Worm (Caenorhabditis elegans) whole organism, L4 larva: Measurements from ENCODE around the gene C23H3.5.

Source experiments
- F26F4.8 ChIP-seq: fragments of 200-800 bp; sonication (Bioruptor generic); conservative IDR thresholded peaks from 2 replicates; pipeline ENCODE4 v1.3.6; 2022; ENCODE audit warnings: missing genetic modification characterization, missing compliant biosample characterization
- F44E2.7 ChIP-seq: fragments of 200-800 bp; sonication (Bioruptor generic); IDR thresholded peaks from 2 replicates; pipeline ENCODE4 v2.1.2; 2022; ENCODE audit warnings: missing genetic modification characterization, missing compliant biosample characterization
- F49E8.2 ChIP-seq: sonication (generic microtip); optimal IDR thresholded peaks from 2 replicates; lab custom pipeline; 2016; ENCODE audit warnings: missing compliant biosample characterization, mild to moderate bottlenecking, missing genetic modification characterization, borderline replicate concordance
- T26A8.4 ChIP-seq: fragments of 200-800 bp; sonication (Bioruptor generic); IDR thresholded peaks from 2 replicates; pipeline ENCODE4 v1.3.6; 2022; ENCODE audit warnings: missing genetic modification characterization, missing compliant biosample characterization
- Y105C5A.15 ChIP-seq: fragments of 200-800 bp; sonication (Bioruptor generic); IDR thresholded peaks from 2 replicates; pipeline ENCODE4 v1.3.6; 2022; ENCODE audit warnings: missing genetic modification characterization, missing compliant biosample characterization
- Y5F2A.4 ChIP-seq: fragments of 200-800 bp; sonication (Bioruptor generic); optimal IDR thresholded peaks from 2 replicates; lab custom pipeline; 2018; ENCODE audit warnings: mild to moderate bottlenecking, missing genetic modification characterization, missing compliant biosample characterization
- Y75B8A.6 ChIP-seq: fragments of 200-800 bp; sonication (Bioruptor generic); IDR thresholded peaks from 2 replicates; pipeline ENCODE4 v1.3.6; 2022; ENCODE audit warnings: missing genetic modification reagents, missing genetic modification characterization, missing compliant biosample characterization
- ZK546.5 ChIP-seq, 2 experiments: sonication (generic microtip); optimal IDR thresholded peaks; 2 replicates each; lab custom pipeline; 2017; ENCODE audit warnings: missing biosample characterization in 2 of 2, missing genetic modification characterization in 2 of 2
- arid-1 ChIP-seq: fragments of 200-800 bp; sonication (Bioruptor generic); conservative IDR thresholded peaks from 2 replicates; pipeline ENCODE4 v1.3.6; 2022; ENCODE audit warnings: missing genetic modification reagents, missing genetic modification characterization, missing compliant biosample characterization
- attf-4 ChIP-seq: sonication (generic microtip); optimal IDR thresholded peaks from 3 replicates; lab custom pipeline; 2017; ENCODE audit warnings: missing biosample characterization, missing genetic modification characterization
- ceh-28 ChIP-seq: fragments of 150-350 bp; optimal IDR thresholded peaks from 2 replicates; lab custom pipeline; 2014; ENCODE audit warnings: missing biosample characterization, missing genetic modification reagents, missing genetic modification characterization
- ceh-32 ChIP-seq: sonication (generic microtip); optimal IDR thresholded peaks from 2 replicates; lab custom pipeline; 2016; ENCODE audit warnings: mild to moderate bottlenecking, missing genetic modification characterization, missing compliant biosample characterization; ENCODE audit not compliant: poor library complexity
- ces-1 ChIP-seq: fragments of 150-350 bp; sonication (generic microtip); optimal IDR thresholded peaks from 4 replicates; lab custom pipeline; 2014; ENCODE audit warnings: missing biosample characterization, missing genetic modification reagents, missing genetic modification characterization
- ctbp-1 ChIP-seq: fragments of 200-800 bp; sonication (Bioruptor generic); IDR thresholded peaks from 2 replicates; pipeline ENCODE4 v1.3.6; 2022; ENCODE audit warnings: missing genetic modification reagents, missing genetic modification characterization, missing compliant biosample characterization
- daf-16 ChIP-seq, 3 experiments: sonication (generic microtip); optimal IDR thresholded peaks; 2 replicates each; lab custom pipeline; 2016 to 2017; ENCODE audit warnings: missing genetic modification characterization in 3 of 3, missing genetic modification reagents in 3 of 3, mild to moderate bottlenecking in 2 of 3, missing compliant biosample characterization in 2 of 3, missing biosample characterization in 1 of 3, moderate library complexity in 1 of 3
- dmd-6 ChIP-seq: fragments of 200-800 bp; sonication (Bioruptor generic); IDR thresholded peaks from 2 replicates; pipeline ENCODE4 v1.3.6; 2022; ENCODE audit warnings: missing genetic modification reagents, missing genetic modification characterization, missing compliant biosample characterization
- dmd-9 ChIP-seq: fragments of 200-800 bp; sonication (Bioruptor generic); IDR thresholded peaks from 2 replicates; pipeline ENCODE4 v1.3.6; 2022; ENCODE audit warnings: missing genetic modification reagents, missing genetic modification characterization, missing compliant biosample characterization
- dpl-1 ChIP-seq: fragments of 150-350 bp; optimal IDR thresholded peaks from 2 replicates; lab custom pipeline; 2014; ENCODE audit warnings: missing biosample characterization, missing genetic modification reagents, missing genetic modification characterization
- egl-43 ChIP-seq: fragments of 200-800 bp; sonication (Bioruptor generic); IDR thresholded peaks from 2 replicates; pipeline ENCODE4 v1.3.6; 2022; ENCODE audit warnings: missing genetic modification reagents, missing genetic modification characterization, missing compliant biosample characterization
- gei-8 ChIP-seq: fragments of 200-800 bp; sonication (Bioruptor generic); optimal IDR thresholded peaks from 2 replicates; lab custom pipeline; 2018; ENCODE audit warnings: mild to moderate bottlenecking, missing genetic modification characterization, missing compliant biosample characterization
- hif-1 ChIP-seq, 2 experiments: sonication (generic microtip); optimal IDR thresholded peaks; 2 replicates each; lab custom pipeline; 2016 to 2017; ENCODE audit warnings: missing compliant biosample characterization in 2 of 2, missing genetic modification characterization in 2 of 2, missing genetic modification reagents in 2 of 2, missing genotype in 2 of 2, mild to moderate bottlenecking in 1 of 2
- hlh-11 ChIP-seq: fragments of 200-800 bp; sonication (Bioruptor generic); optimal IDR thresholded peaks from 2 replicates; lab custom pipeline; 2018; ENCODE audit warnings: mild to moderate bottlenecking, missing genetic modification characterization, missing compliant biosample characterization
- lim-7 ChIP-seq: fragments of 200-800 bp; sonication (Bioruptor generic); IDR thresholded peaks from 2 replicates; pipeline ENCODE4 v1.3.6; 2022; ENCODE audit warnings: missing genetic modification characterization, missing compliant biosample characterization
- lin-13 ChIP-seq: fragments of 150-350 bp; optimal IDR thresholded peaks from 2 replicates; lab custom pipeline; 2014; ENCODE audit warnings: missing biosample characterization, missing genetic modification reagents, missing genetic modification characterization
- lin-15B ChIP-seq: fragments of 150-350 bp; sonication (generic microtip); optimal IDR thresholded peaks from 3 replicates; lab custom pipeline; 2014; ENCODE audit warnings: missing biosample characterization, missing genetic modification characterization
- lin-38 ChIP-seq: fragments of 200-800 bp; sonication (Bioruptor generic); IDR thresholded peaks from 2 replicates; pipeline ENCODE4 v1.3.6; 2022; ENCODE audit warnings: missing genetic modification reagents, missing genetic modification characterization, missing compliant biosample characterization
- mdt-29 ChIP-seq: fragments of 200-800 bp; sonication (Bioruptor generic); IDR thresholded peaks from 2 replicates; pipeline ENCODE4 v1.3.6; 2022; ENCODE audit warnings: missing genetic modification reagents, missing genetic modification characterization, missing compliant biosample characterization
- mxl-2 ChIP-seq: fragments of 200-800 bp; sonication (Bioruptor generic); conservative IDR thresholded peaks from 2 replicates; pipeline ENCODE4 v1.3.6; 2022; ENCODE audit warnings: missing genetic modification reagents, missing genetic modification characterization, missing compliant biosample characterization
- nhr-10 ChIP-seq: fragments of 150-350 bp; optimal IDR thresholded peaks from 2 replicates; lab custom pipeline; 2014; ENCODE audit warnings: missing biosample characterization, missing genetic modification characterization
- nhr-102 ChIP-seq: sonication (generic microtip); optimal IDR thresholded peaks from 2 replicates; lab custom pipeline; 2016; ENCODE audit warnings: mild to moderate bottlenecking, missing genetic modification characterization, moderate library complexity, missing compliant biosample characterization
- nhr-111 ChIP-seq: fragments of 200-800 bp; sonication (Bioruptor generic); optimal IDR thresholded peaks from 2 replicates; lab custom pipeline; 2018; ENCODE audit warnings: mild to moderate bottlenecking, missing genetic modification characterization, missing compliant biosample characterization
- nhr-237 ChIP-seq: sonication (generic microtip); optimal IDR thresholded peaks from 2 replicates; lab custom pipeline; 2017; ENCODE audit warnings: missing biosample characterization, missing genetic modification characterization
- nhr-25 ChIP-seq: sonication (generic microtip); optimal IDR thresholded peaks from 2 replicates; lab custom pipeline; 2017; ENCODE audit warnings: missing genetic modification characterization, mild to moderate bottlenecking, missing compliant biosample characterization, antibody characterized with exemption, moderate library complexity, borderline replicate concordance; ENCODE audit not compliant: insufficient read depth
- nhr-42 ChIP-seq: fragments of 200-800 bp; sonication (Bioruptor generic); IDR thresholded peaks from 2 replicates; pipeline ENCODE4 v1.3.6; 2022; ENCODE audit warnings: missing genetic modification characterization, missing compliant biosample characterization
- nhr-48 ChIP-seq: sonication (generic microtip); optimal IDR thresholded peaks from 2 replicates; lab custom pipeline; 2016; ENCODE audit warnings: mild to moderate bottlenecking, missing genetic modification characterization, missing compliant biosample characterization
- nhr-6 ChIP-seq: fragments of 150-350 bp; optimal IDR thresholded peaks from 2 replicates; lab custom pipeline; 2014; ENCODE audit warnings: missing biosample characterization, missing genetic modification characterization
- nhr-76 ChIP-seq: fragments of 150-350 bp; optimal IDR thresholded peaks from 2 replicates; lab custom pipeline; 2014; ENCODE audit warnings: missing biosample characterization, missing genetic modification characterization
- php-3 ChIP-seq: fragments of 200-800 bp; sonication (Bioruptor generic); IDR thresholded peaks from 2 replicates; pipeline ENCODE4 v1.3.6; 2022; ENCODE audit warnings: missing genetic modification reagents, missing genetic modification characterization, missing compliant biosample characterization
- pqm-1 ChIP-seq: sonication (generic microtip); optimal IDR thresholded peaks from 2 replicates; lab custom pipeline; 2017; ENCODE audit warnings: missing biosample characterization, missing genetic modification characterization
- saeg-2 ChIP-seq: fragments of 200-800 bp; sonication (Bioruptor generic); IDR thresholded peaks from 2 replicates; pipeline ENCODE4 v1.3.6; 2022; ENCODE audit warnings: missing genetic modification reagents, missing genetic modification characterization, missing compliant biosample characterization
- sdz-12 ChIP-seq: fragments of 200-800 bp; sonication (Bioruptor generic); optimal IDR thresholded peaks from 2 replicates; lab custom pipeline; 2018; ENCODE audit warnings: mild to moderate bottlenecking, missing genetic modification characterization, missing compliant biosample characterization
- skn-1 ChIP-seq: fragments of 150-350 bp; optimal IDR thresholded peaks from 2 replicates; lab custom pipeline; 2014; ENCODE audit warnings: missing biosample characterization, missing genetic modification characterization
- snpc-1.2 ChIP-seq: fragments of 200-800 bp; sonication (Bioruptor generic); IDR thresholded peaks from 2 replicates; pipeline ENCODE4 v1.3.6; 2022; ENCODE audit warnings: missing genetic modification reagents, missing genetic modification characterization, missing compliant biosample characterization
- spr-3 ChIP-seq: fragments of 200-800 bp; sonication (Bioruptor generic); optimal IDR thresholded peaks from 2 replicates; lab custom pipeline; 2018; ENCODE audit warnings: mild to moderate bottlenecking, missing genetic modification characterization, missing compliant biosample characterization
- tag-97 ChIP-seq: fragments of 200-800 bp; sonication (Bioruptor generic); IDR thresholded peaks from 2 replicates; pipeline ENCODE4 v1.3.6; 2022; ENCODE audit warnings: missing genetic modification characterization, missing compliant biosample characterization
- tra-1 ChIP-seq: fragments of 200-800 bp; sonication (Bioruptor generic); IDR thresholded peaks from 2 replicates; pipeline ENCODE4 v1.3.6; 2022; ENCODE audit warnings: missing genetic modification reagents, missing genetic modification characterization, missing compliant biosample characterization
- unc-130 ChIP-seq: sonication (generic microtip); optimal IDR thresholded peaks from 2 replicates; lab custom pipeline; 2016; ENCODE audit warnings: missing genetic modification reagents, missing genetic modification characterization, missing compliant biosample characterization
- zfp-2 ChIP-seq: sonication (generic microtip); optimal IDR thresholded peaks from 2 replicates; lab custom pipeline; 2016; ENCODE audit warnings: mild to moderate bottlenecking, missing genetic modification characterization, missing compliant biosample characterization
- zfp-3 ChIP-seq: fragments of 200-800 bp; sonication (Bioruptor generic); conservative IDR thresholded peaks from 2 replicates; pipeline ENCODE4 v1.3.6; 2022; ENCODE audit warnings: missing genetic modification reagents, missing genetic modification characterization, missing compliant biosample characterization
- zip-2 ChIP-seq: fragments of 150-350 bp; optimal IDR thresholded peaks from 2 replicates; lab custom pipeline; 2014; ENCODE audit warnings: missing biosample characterization, missing genetic modification characterization

The C23H3.5 gene

ce11 chrII:18787-19186, 28.6 kb upstream of the C23H3.5 start (continued):
- TF ChIP-seq nhr-25 (tag; lab: Kevin White, UChicago) (peak; percentile 81), ceh-28 (tag; lab: Kevin White, UChicago) (no peak), F44E2.7 (no peak), php-3 (peak; percentile 72), lin-13 (GFP tag; lab: Kevin White, UChicago) (peak; percentile 45), zip-2 (tag; lab: Kevin White, UChicago) (no peak), lin-38 (GFP tag; lab: Robert Waterston, UW) (no peak), spr-3 (GFP tag; lab: Kevin White, UChicago) (no peak), tag-97 (no peak), ces-1 (GFP tag; lab: Kevin White, UChicago) (no peak), nhr-48 (peak; percentile 75), lim-7 (GFP tag; lab: Robert Waterston, UW) (no peak), sdz-12 (GFP tag; lab: Kevin White, UChicago) (no peak), ctbp-1 (GFP tag; lab: Robert Waterston, UW) (peak; percentile 69), attf-4 (tag; lab: Kevin White, UChicago) (no peak), nhr-237 (tag; lab: Kevin White, UChicago) (no peak), mxl-2 (GFP tag; lab: Robert Waterston, UW) (no peak), mdt-29 (GFP tag; lab: Robert Waterston, UW) (no peak), lin-15B (tag; lab: Kevin White, UChicago) (no peak), nhr-42 (no peak), saeg-2 (0 out of 2 replicates have a peak, but pooled peaks have one; percentile 53), hlh-11 (tag; lab: Kevin White, UChicago) (peak; percentile 92), arid-1 (GFP tag; lab: Robert Waterston, UW) (peak; percentile 36; the same call in 1 of the 2 replicates), ceh-32 (no peak), Y105C5A.15 (GFP tag; lab: Robert Waterston, UW) (no peak), F49E8.2 (tag; lab: Kevin White, UChicago) (no peak), zfp-2 (tag; lab: Kevin White, UChicago) (no peak), daf-16 (GFP tag; optimal IDR thresholded peaks at IDR 0.05; lab: Kevin White, UChicago) (peak in 1 of 2 experiments; percentile 30), daf-16 (tag; optimal IDR thresholded peaks at IDR 0.05; lab: Kevin White, UChicago) (peak; percentile 60), T26A8.4 (GFP tag; lab: Robert Waterston, UW) (peak; percentile 68; the same call in 1 of the 2 replicates), Y75B8A.6 (GFP tag; lab: Robert Waterston, UW) (0 out of 2 replicates have a peak, but pooled peaks have one; percentile 50), unc-130 (GFP tag; lab: Kevin White, UChicago) (no peak), nhr-10 (tag; lab: Kevin White, UChicago) (no peak), nhr-76 (tag; lab: Kevin White, UChicago) (no peak), ZK546.5 (tag; optimal IDR thresholded peaks at IDR 0.05; lab: Kevin White, UChicago) (no peak), nhr-102 (tag; lab: Kevin White, UChicago) (peak; percentile 38), dpl-1 (peak; percentile 61), nhr-111 (GFP tag; lab: Kevin White, UChicago) (no peak), pqm-1 (tag; lab: Kevin White, UChicago) (no peak), skn-1 (tag; lab: Kevin White, UChicago) (no peak), F26F4.8 (GFP tag; lab: Robert Waterston, UW) (no peak), zfp-3 (0 out of 2 replicates have a peak, but pooled peaks have one; percentile 44), hif-1 (tag; optimal IDR thresholded peaks at IDR 0.05; lab: Kevin White, UChicago) (peak; percentile 43 to 97), dmd-6 (GFP tag; lab: Robert Waterston, UW) (peak; percentile 77), dmd-9 (no peak), Y5F2A.4 (no peak), gei-8 (GFP tag; lab: Kevin White, UChicago) (no peak), egl-43 (GFP tag; lab: Robert Waterston, UW) (no peak), snpc-1.2 (no peak), nhr-6 (peak; percentile 48), tra-1 (GFP tag; lab: Robert Waterston, UW) (0 out of 2 replicates have a peak, but pooled peaks have one; percentile 52)
